Worm (Caenorhabditis elegans) whole organism, late embryonic: Measurements from ENCODE around the gene fbxa-154.

Experiments
- C08G9.2 ChIP-seq: sonication (generic microtip); optimal IDR thresholded peaks from 2 replicates; lab custom pipeline; 2016; ENCODE audit warnings: mild to moderate bottlenecking, missing genetic modification characterization, moderate library complexity, missing compliant biosample characterization
- C38D4.7 ChIP-seq: fragments of 200-800 bp; sonication (Bioruptor generic); optimal IDR thresholded peaks from 2 replicates; lab custom pipeline; 2018; ENCODE audit warnings: mild to moderate bottlenecking, missing genetic modification characterization, moderate library complexity, missing compliant biosample characterization
- K02D7.2 ChIP-seq: sonication (generic microtip); optimal IDR thresholded peaks from 2 replicates; lab custom pipeline; 2017; ENCODE audit warnings: mild to moderate bottlenecking, missing genetic modification characterization, missing compliant biosample characterization
- T23F11.4 ChIP-seq: fragments of 200-800 bp; sonication (Bioruptor generic); optimal IDR thresholded peaks from 2 replicates; lab custom pipeline; 2018; ENCODE audit warnings: mild to moderate bottlenecking, missing genetic modification characterization, missing compliant biosample characterization
- ahr-1 ChIP-seq: sonication (generic microtip); optimal IDR thresholded peaks from 2 replicates; lab custom pipeline; 2016; ENCODE audit warnings: missing genetic modification characterization, missing compliant biosample characterization
- ceh-14 ChIP-seq: sonication (generic microtip); optimal IDR thresholded peaks from 2 replicates; lab custom pipeline; 2016; ENCODE audit warnings: missing genotype, missing genetic modification characterization, missing compliant biosample characterization
- ceh-18 ChIP-seq: sonication (generic microtip); optimal IDR thresholded peaks from 2 replicates; lab custom pipeline; 2016; ENCODE audit warnings: missing genetic modification characterization, missing compliant biosample characterization
- ceh-19 ChIP-seq: fragments of 200-800 bp; sonication (Bioruptor generic); optimal IDR thresholded peaks from 2 replicates; lab custom pipeline; 2018; ENCODE audit warnings: mild to moderate bottlenecking, missing genetic modification characterization, missing compliant biosample characterization
- ceh-2 ChIP-seq: sonication (generic microtip); optimal IDR thresholded peaks from 2 replicates; lab custom pipeline; 2016; ENCODE audit warnings: missing genotype, missing genetic modification characterization, missing compliant biosample characterization
- ceh-22 ChIP-seq: sonication (generic microtip); optimal IDR thresholded peaks from 2 replicates; lab custom pipeline; 2017; ENCODE audit warnings: missing biosample characterization, missing genetic modification characterization
- ceh-30 ChIP-seq: fragments of 150-350 bp; optimal IDR thresholded peaks from 2 replicates; lab custom pipeline; 2014; ENCODE audit warnings: missing biosample characterization, missing genetic modification characterization
- ceh-31 ChIP-seq: sonication (generic microtip); optimal IDR thresholded peaks from 2 replicates; lab custom pipeline; 2016; ENCODE audit warnings: missing genetic modification characterization, missing compliant biosample characterization
- ceh-34 ChIP-seq: sonication (generic microtip); optimal IDR thresholded peaks from 2 replicates; lab custom pipeline; 2016; ENCODE audit warnings: mild to moderate bottlenecking, missing genetic modification characterization, missing compliant biosample characterization
- ceh-45 ChIP-seq: fragments of 200-800 bp; sonication (Bioruptor generic); IDR thresholded peaks from 2 replicates; pipeline ENCODE4 v1.3.6; 2022; ENCODE audit warnings: missing genetic modification reagents, missing genetic modification characterization, missing compliant biosample characterization
- ceh-48 ChIP-seq: sonication (generic microtip); optimal IDR thresholded peaks from 2 replicates; lab custom pipeline; 2016; ENCODE audit warnings: missing genetic modification characterization, inconsistent platforms, missing compliant biosample characterization
- che-1 ChIP-seq: sonication (generic microtip); optimal IDR thresholded peaks from 2 replicates; lab custom pipeline; 2016; ENCODE audit warnings: mild to moderate bottlenecking, missing genetic modification characterization, missing compliant biosample characterization
- dmd-4 ChIP-seq: sonication (generic microtip); optimal IDR thresholded peaks from 2 replicates; lab custom pipeline; 2016; ENCODE audit warnings: borderline replicate concordance, missing genetic modification characterization, missing compliant biosample characterization
- dve-1 ChIP-seq: sonication (generic microtip); optimal IDR thresholded peaks from 2 replicates; lab custom pipeline; 2017; ENCODE audit warnings: antibody characterized with exemption, mild to moderate bottlenecking, missing genetic modification characterization, missing compliant biosample characterization
- elt-2 ChIP-seq: sonication (generic microtip); optimal IDR thresholded peaks from 2 replicates; lab custom pipeline; 2016; ENCODE audit warnings: missing genetic modification reagents, missing genetic modification characterization, missing compliant biosample characterization
- elt-4 ChIP-seq: sonication (generic microtip); optimal IDR thresholded peaks from 2 replicates; lab custom pipeline; 2016; ENCODE audit warnings: missing genetic modification characterization, missing compliant biosample characterization
- eyg-1 ChIP-seq: sonication (generic microtip); optimal IDR thresholded peaks from 2 replicates; lab custom pipeline; 2016; ENCODE audit warnings: missing genotype, missing genetic modification characterization, missing compliant biosample characterization
- fkh-6 ChIP-seq: sonication (generic microtip); optimal IDR thresholded peaks from 2 replicates; lab custom pipeline; 2016; ENCODE audit warnings: missing genetic modification characterization, missing compliant biosample characterization
- gmeb-2 ChIP-seq: sonication (generic microtip); optimal IDR thresholded peaks from 2 replicates; lab custom pipeline; 2016; ENCODE audit warnings: missing genetic modification characterization, inconsistent platforms, missing compliant biosample characterization
- hlh-13 ChIP-seq: fragments of 200-800 bp; sonication (Bioruptor generic); optimal IDR thresholded peaks from 2 replicates; lab custom pipeline; 2018; ENCODE audit warnings: mild to moderate bottlenecking, missing genetic modification characterization, missing compliant biosample characterization
- hlh-6 ChIP-seq: sonication (generic microtip); optimal IDR thresholded peaks from 2 replicates; lab custom pipeline; 2016; ENCODE audit warnings: missing genotype, missing genetic modification characterization, missing compliant biosample characterization
- hlh-8 ChIP-seq: sonication (generic microtip); optimal IDR thresholded peaks from 2 replicates; lab custom pipeline; 2016; ENCODE audit warnings: missing genotype, missing genetic modification characterization, missing compliant biosample characterization
- lim-6 ChIP-seq: sonication (generic microtip); optimal IDR thresholded peaks from 2 replicates; lab custom pipeline; 2016; ENCODE audit warnings: missing genetic modification characterization, missing compliant biosample characterization
- mec-3 ChIP-seq: sonication (generic microtip); optimal IDR thresholded peaks from 2 replicates; lab custom pipeline; 2016; ENCODE audit warnings: borderline replicate concordance, missing genetic modification characterization, missing compliant biosample characterization
- nfya-1 ChIP-seq: sonication (generic microtip); optimal IDR thresholded peaks from 2 replicates; lab custom pipeline; 2017; ENCODE audit warnings: missing genetic modification characterization, mild to moderate bottlenecking, missing compliant biosample characterization, antibody characterized with exemption, moderate library complexity
- nhr-232 ChIP-seq: sonication (generic microtip); optimal IDR thresholded peaks from 2 replicates; lab custom pipeline; 2016; ENCODE audit warnings: missing genetic modification characterization, missing compliant biosample characterization
- pax-1 ChIP-seq: fragments of 150-350 bp; optimal IDR thresholded peaks from 2 replicates; lab custom pipeline; 2014; ENCODE audit warnings: missing biosample characterization, missing genetic modification characterization
- pha-2 ChIP-seq: sonication (generic microtip); optimal IDR thresholded peaks from 2 replicates; lab custom pipeline; 2017; ENCODE audit warnings: mild to moderate bottlenecking, missing genetic modification characterization, missing compliant biosample characterization
- pha-4 ChIP-seq: fragments of 150-350 bp; optimal IDR thresholded peaks from 2 replicates; lab custom pipeline; 2018; ENCODE audit warnings: missing biosample characterization, missing genetic modification reagents, missing genetic modification characterization
- pros-1 ChIP-seq: fragments of 150-350 bp; optimal IDR thresholded peaks from 2 replicates; lab custom pipeline; 2014; ENCODE audit warnings: missing biosample characterization, missing genetic modification reagents, missing genetic modification characterization
- ref-2 ChIP-seq: sonication (generic microtip); optimal IDR thresholded peaks from 2 replicates; lab custom pipeline; 2016; ENCODE audit warnings: missing genetic modification characterization, missing compliant biosample characterization
- rnt-1 ChIP-seq: sonication (generic microtip); optimal IDR thresholded peaks from 2 replicates; lab custom pipeline; 2016; ENCODE audit warnings: missing genetic modification characterization, missing compliant biosample characterization
- sdc-2 ChIP-seq: sonication (generic microtip); optimal IDR thresholded peaks from 2 replicates; lab custom pipeline; 2016; ENCODE audit warnings: missing genotype, missing genetic modification characterization, missing compliant biosample characterization
- sox-2 ChIP-seq: fragments of 200-800 bp; sonication (Bioruptor generic); IDR thresholded peaks from 2 replicates; pipeline ENCODE4 v1.3.6; 2022; ENCODE audit warnings: missing genetic modification reagents, missing genetic modification characterization, missing compliant biosample characterization
- sox-4 ChIP-seq: sonication (generic microtip); optimal IDR thresholded peaks from 2 replicates; lab custom pipeline; 2017; ENCODE audit warnings: mild to moderate bottlenecking, missing genetic modification characterization, inconsistent platforms, missing compliant biosample characterization
- tbx-2 ChIP-seq: sonication (generic microtip); optimal IDR thresholded peaks from 2 replicates; lab custom pipeline; 2016; ENCODE audit warnings: missing genetic modification characterization, missing compliant biosample characterization
- ttx-3 ChIP-seq: sonication (generic microtip); optimal IDR thresholded peaks from 2 replicates; lab custom pipeline; 2016; ENCODE audit warnings: missing genetic modification reagents, missing genetic modification characterization, missing compliant biosample characterization
- unc-3 ChIP-seq, 2 experiments: fragments of 200-800 bp in 1 of 2; sonication (Bioruptor generic) in 1 of 2; sonication (generic microtip) in 1 of 2; conservative IDR thresholded peaks in 1 of 2; optimal IDR thresholded peaks in 1 of 2; 2 replicates each; pipeline versions ENCODE4 v1.3.6 to Lab custom; 2016 to 2022; ENCODE audit warnings: missing compliant biosample characterization in 2 of 2, missing genetic modification characterization in 2 of 2, missing genetic modification reagents in 1 of 2
- unc-42 ChIP-seq: sonication (generic microtip); optimal IDR thresholded peaks from 2 replicates; lab custom pipeline; 2016; ENCODE audit warnings: missing genotype, missing genetic modification characterization, missing compliant biosample characterization
- unc-55 ChIP-seq: sonication (generic microtip); optimal IDR thresholded peaks from 2 replicates; lab custom pipeline; 2017; ENCODE audit warnings: missing biosample characterization, missing genetic modification reagents, missing genetic modification characterization
- ztf-16 ChIP-seq: sonication (generic microtip); optimal IDR thresholded peaks from 2 replicates; lab custom pipeline; 2017; ENCODE audit warnings: missing genetic modification characterization, missing compliant biosample characterization

Gene fbxa-154

DNA sequence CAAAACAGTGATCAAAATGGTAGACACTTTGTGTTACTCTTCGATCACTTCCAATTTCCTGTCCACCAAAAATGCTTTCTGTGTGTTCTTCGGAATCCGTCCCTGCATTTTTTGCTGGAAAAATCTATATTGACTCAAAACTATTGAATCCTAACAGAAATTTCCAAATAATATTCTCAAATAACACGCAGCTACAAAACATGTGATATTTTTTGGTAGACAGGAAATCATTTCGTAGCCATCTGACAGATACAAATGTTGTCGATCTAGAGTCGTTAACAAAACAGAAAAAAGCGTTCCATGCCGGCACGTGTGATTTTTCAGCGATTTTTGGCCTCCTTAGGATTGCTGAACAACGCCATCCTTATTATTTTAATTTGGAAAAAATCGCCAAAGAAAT is 7.9 kb upstream of the fbxa-154 start, which contains the start of gene str-263:
Gene str-263, plus strand, starts transcription at position 301 of the 400 bp plus-strand sequence.
- no peak for TF ChIP-seq gmeb-2
- TF ChIP-seq dmd-4 (tag; lab: Kevin White, UChicago), result no peak
- TF ChIP-seq ref-2, result no peak
- no peak for TF ChIP-seq ceh-30 (tag; lab: Kevin White, UChicago)
- no peak for TF ChIP-seq che-1 (tag; lab: Kevin White, UChicago)
- no peak for TF ChIP-seq ceh-19 (GFP tag; lab: Kevin White, UChicago)
- no peak for TF ChIP-seq ceh-48
- no peak for TF ChIP-seq C08G9.2 (tag; lab: Kevin White, UChicago)
- no peak for TF ChIP-seq elt-2 (tag; lab: Kevin White, UChicago)
- TF ChIP-seq sox-4 (tag; lab: Kevin White, UChicago), result no peak
- no peak for TF ChIP-seq C38D4.7 (GFP tag; lab: Kevin White, UChicago)
- no peak for TF ChIP-seq sox-2
- TF ChIP-seq ceh-45 (GFP tag; lab: Robert Waterston, UW), result no peak
- no peak for TF ChIP-seq hlh-8 (tag; lab: Kevin White, UChicago)
- no peak for TF ChIP-seq sdc-2 (tag; lab: Kevin White, UChicago)
- no peak for TF ChIP-seq ceh-2

DNA sequence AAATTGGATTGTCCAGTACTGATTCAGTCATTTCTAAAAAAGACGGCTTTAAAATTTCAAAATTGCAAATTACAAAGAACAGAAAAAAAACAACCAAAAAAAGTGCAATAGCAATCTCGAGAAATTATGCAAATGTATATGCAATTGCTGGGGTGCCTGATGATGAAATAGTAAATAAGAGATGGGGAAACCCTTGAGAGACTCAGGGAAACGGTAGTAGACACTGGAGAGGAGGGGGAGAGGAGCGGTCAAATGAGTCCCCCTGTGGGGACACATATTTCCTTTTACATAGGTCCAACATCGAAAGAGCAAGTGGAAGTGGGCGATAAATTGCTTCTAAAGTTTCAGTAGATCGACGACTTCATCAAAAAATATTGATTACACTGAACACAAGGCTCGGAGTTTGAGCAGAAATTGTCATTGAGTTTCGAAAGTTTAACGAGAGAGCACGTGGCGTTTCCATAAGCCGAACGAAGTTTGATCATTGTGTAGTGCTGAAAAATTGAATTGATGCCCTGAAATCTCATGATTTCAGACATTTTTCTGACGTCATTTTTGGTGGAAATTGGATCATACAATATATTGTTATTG is 5.5 kb upstream of the fbxa-154 start, which contains the start of the genes fbxa-153 and str-12:
Gene fbxa-153, minus strand, starts transcription at position 35 of the 591 bp plus-strand sequence.
Gene str-12, plus strand, starts transcription at position 541 of the 591 bp plus-strand sequence.
- TF ChIP-seq ceh-48 (no peak), unc-55 (peak; percentile 19), ttx-3 (tag; lab: Kevin White, UChicago) (no peak), ceh-31 (tag; lab: Kevin White, UChicago) (peak; percentile 76), nfya-1 (peak; percentile 24), eyg-1 (tag; lab: Kevin White, UChicago) (no peak), ceh-18 (tag; lab: Kevin White, UChicago) (peak; percentile 5), unc-42 (tag; lab: Kevin White, UChicago) (peak; percentile 77), ceh-14 (peak; percentile 74), pax-1 (tag; lab: Kevin White, UChicago) (no peak), hlh-13 (no peak), mec-3 (tag; lab: Kevin White, UChicago) (no peak), hlh-8 (tag; lab: Kevin White, UChicago) (no peak), gmeb-2 (no peak), ceh-34 (peak; percentile 73), unc-3 (GFP tag; conservative IDR thresholded peaks at IDR 0.05; lab: Robert Waterston, UW) (no peak), unc-3 (tag; optimal IDR thresholded peaks at IDR 0.05; lab: Kevin White, UChicago) (no peak), pha-2 (peak; percentile 23), ztf-16 (tag; lab: Kevin White, UChicago) (no peak), fkh-6 (tag; lab: Kevin White, UChicago) (no peak), K02D7.2 (tag; lab: Kevin White, UChicago) (no peak), tbx-2 (peak; percentile 51), lim-6 (tag; lab: Kevin White, UChicago) (peak; percentile 11), ref-2 (peak; percentile 56), C08G9.2 (tag; lab: Kevin White, UChicago) (no peak)

DNA sequence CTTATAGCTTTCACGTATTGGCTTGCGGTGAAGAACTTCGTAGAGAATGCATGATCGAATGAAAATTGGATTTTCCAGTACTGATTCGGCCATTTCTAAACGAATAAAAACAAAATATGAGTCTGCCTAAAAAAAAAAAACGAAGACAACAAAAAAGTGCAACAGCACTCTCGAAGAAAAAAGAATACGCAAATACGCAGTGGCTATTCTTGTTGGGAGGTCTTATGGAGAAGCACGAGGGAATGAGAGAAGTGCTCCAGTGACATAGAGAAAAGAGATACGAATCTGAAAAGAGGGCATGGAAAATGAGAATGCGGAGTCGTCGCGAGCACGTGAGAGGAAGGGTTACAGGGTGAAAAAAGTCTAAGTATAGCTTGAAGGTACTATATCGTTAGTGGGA is 2.7 kb downstream of the fbxa-154 start, which contains the start of gene fbxa-152:
Gene fbxa-152, minus strand, starts transcription at position 101 of the 400 bp plus-strand sequence.
- TF ChIP-seq ceh-14 (no peak), C08G9.2 (tag; lab: Kevin White, UChicago) (no peak), eyg-1 (tag; lab: Kevin White, UChicago) (no peak), T23F11.4 (GFP tag; lab: Kevin White, UChicago) (no peak), ceh-34 (no peak), ceh-22 (tag; lab: Kevin White, UChicago) (no peak), ahr-1 (tag; lab: Kevin White, UChicago) (no peak), pha-4 (no peak), pros-1 (no peak), hlh-6 (tag; lab: Kevin White, UChicago) (no peak), elt-4 (tag; lab: Kevin White, UChicago) (no peak), unc-55 (no peak), dve-1 (tag; lab: Kevin White, UChicago) (no peak), nhr-232 (tag; lab: Kevin White, UChicago) (no peak), rnt-1 (tag; lab: Kevin White, UChicago) (no peak)
